Worm (Caenorhabditis elegans) whole organism, L1 larva: ENCODE results near the gene gip-1.

ENCODE experiments used
- C04F5.9 ChIP-seq: sonication (generic microtip); optimal IDR thresholded peaks from 2 replicates; lab custom pipeline; 2016; ENCODE audit warnings: missing genetic modification characterization, missing compliant biosample characterization
- C16A3.4 ChIP-seq: fragments of 150-350 bp; optimal IDR thresholded peaks from 2 replicates; lab custom pipeline; 2014; ENCODE audit warnings: missing biosample characterization, missing genetic modification characterization
- C34B4.2 ChIP-seq: sonication (generic microtip); optimal IDR thresholded peaks from 2 replicates; lab custom pipeline; 2017; ENCODE audit warnings: mild to moderate bottlenecking, missing genetic modification characterization, missing compliant biosample characterization
- F16B12.6 ChIP-seq: fragments of 150-350 bp; optimal IDR thresholded peaks from 2 replicates; lab custom pipeline; 2014; ENCODE audit warnings: missing biosample characterization, missing genetic modification characterization
- aly-2 ChIP-seq: fragments of 150-350 bp; optimal IDR thresholded peaks from 2 replicates; lab custom pipeline; 2014; ENCODE audit warnings: missing biosample characterization, missing genetic modification characterization
- ama-1 ChIP-seq: fragments of 150-350 bp; optimal IDR thresholded peaks from 2 replicates; lab custom pipeline; 2014
- blmp-1 ChIP-seq: fragments of 150-350 bp; optimal IDR thresholded peaks from 2 replicates; lab custom pipeline; 2014; ENCODE audit warnings: missing biosample characterization, missing genetic modification characterization
- ceh-82 ChIP-seq, 3 experiments: fragments of 150-350 bp in 1 of 3; sonication (generic microtip) in 2 of 3; optimal IDR thresholded peaks; 2 replicates each; lab custom pipeline; 2014 to 2017; ENCODE audit warnings: missing biosample characterization in 3 of 3, missing genetic modification characterization in 3 of 3
- ceh-90 ChIP-seq: sonication (generic microtip); optimal IDR thresholded peaks from 2 replicates; lab custom pipeline; 2016; ENCODE audit warnings: missing genetic modification characterization, missing compliant biosample characterization
- dpl-1 ChIP-seq, 3 experiments: fragments of 150-350 bp in 2 of 3; sonication (generic microtip) in 1 of 3; optimal IDR thresholded peaks; 2 replicates each; lab custom pipeline; 2014 to 2017; ENCODE audit warnings: missing biosample characterization in 3 of 3, missing genetic modification characterization in 3 of 3, missing genetic modification reagents in 3 of 3
- dsc-1 ChIP-seq: sonication (generic microtip); optimal IDR thresholded peaks from 2 replicates; lab custom pipeline; 2016; ENCODE audit warnings: mild to moderate bottlenecking, missing genetic modification characterization, missing compliant biosample characterization
- efl-1 ChIP-seq, 4 experiments: fragments of 150-350 bp; optimal IDR thresholded peaks in 3 of 4; peaks in 1 of 4; 1 replicate in 1 of 4; 2 replicates in 3 of 4; lab custom pipeline; 2014; ENCODE audit warnings: missing biosample characterization in 2 of 4, missing genetic modification characterization in 2 of 4, missing genetic modification reagents in 2 of 4
- fkh-10 ChIP-seq: sonication (generic microtip); optimal IDR thresholded peaks from 2 replicates; lab custom pipeline; 2017; ENCODE audit warnings: missing biosample characterization, missing genetic modification reagents, missing genetic modification characterization
- fkh-4 ChIP-seq: sonication (generic microtip); optimal IDR thresholded peaks from 2 replicates; lab custom pipeline; 2016; ENCODE audit warnings: missing compliant biosample characterization, missing genetic modification characterization, borderline replicate concordance
- fkh-8 ChIP-seq: sonication (generic microtip); optimal IDR thresholded peaks from 2 replicates; lab custom pipeline; 2016; ENCODE audit warnings: mild to moderate bottlenecking, missing genetic modification characterization, missing compliant biosample characterization
- grh-1 ChIP-seq: fragments of 200-800 bp; sonication (Bioruptor generic); IDR thresholded peaks from 2 replicates; pipeline ENCODE4 v1.3.6; 2022; ENCODE audit warnings: missing genetic modification reagents, missing genetic modification characterization, missing compliant biosample characterization
- hpl-2 ChIP-seq: fragments of 150-350 bp; optimal IDR thresholded peaks from 2 replicates; lab custom pipeline; 2014; ENCODE audit warnings: missing biosample characterization, missing genetic modification reagents, missing genetic modification characterization
- irx-1 ChIP-seq: sonication (generic microtip); optimal IDR thresholded peaks from 2 replicates; lab custom pipeline; 2016; ENCODE audit warnings: missing genetic modification characterization, missing compliant biosample characterization
- jun-1 ChIP-seq: fragments of 150-350 bp; optimal IDR thresholded peaks from 2 replicates; lab custom pipeline; 2014; ENCODE audit warnings: missing biosample characterization, missing genetic modification reagents, missing genetic modification characterization
- lin-13 ChIP-seq: fragments of 150-350 bp; optimal IDR thresholded peaks from 2 replicates; lab custom pipeline; 2014; ENCODE audit warnings: missing biosample characterization, missing genetic modification reagents, missing genetic modification characterization
- lin-15B ChIP-seq: fragments of 150-350 bp; sonication (generic microtip); optimal IDR thresholded peaks from 3 replicates; lab custom pipeline; 2014; ENCODE audit warnings: missing biosample characterization, missing genetic modification characterization
- lin-35 ChIP-seq, 2 experiments: fragments of 150-350 bp; optimal IDR thresholded peaks; 2 replicates each; lab custom pipeline; 2014; ENCODE audit warnings: missing biosample characterization in 2 of 2, missing genetic modification characterization in 2 of 2, missing genetic modification reagents in 2 of 2
- lin-39 ChIP-seq: fragments of 150-350 bp; optimal IDR thresholded peaks from 2 replicates; lab custom pipeline; 2014; ENCODE audit warnings: missing biosample characterization, missing genetic modification reagents, missing genetic modification characterization
- lir-3 ChIP-seq: sonication (generic microtip); optimal IDR thresholded peaks from 2 replicates; lab custom pipeline; 2016; ENCODE audit warnings: mild to moderate bottlenecking, missing genetic modification characterization, moderate library complexity, missing compliant biosample characterization; ENCODE audit not compliant: poor library complexity
- lsy-2 ChIP-seq, 2 experiments: fragments of 150-350 bp; optimal IDR thresholded peaks; 2 replicates each; lab custom pipeline; 2014; ENCODE audit warnings: missing biosample characterization in 2 of 2, missing genetic modification characterization in 2 of 2
- mep-1 ChIP-seq: fragments of 150-350 bp; optimal IDR thresholded peaks from 2 replicates; lab custom pipeline; 2014; ENCODE audit warnings: missing biosample characterization, missing genetic modification characterization
- nhr-11 ChIP-seq: fragments of 150-350 bp; optimal IDR thresholded peaks from 2 replicates; lab custom pipeline; 2014; ENCODE audit warnings: missing biosample characterization, missing genetic modification characterization
- nhr-19 ChIP-seq: fragments of 200-800 bp; sonication (Bioruptor generic); conservative IDR thresholded peaks from 2 replicates; pipeline ENCODE4 v1.3.6; 2022; ENCODE audit warnings: missing genetic modification characterization, missing compliant biosample characterization
- nhr-237 ChIP-seq: fragments of 150-350 bp; optimal IDR thresholded peaks from 2 replicates; lab custom pipeline; 2014; ENCODE audit warnings: missing biosample characterization, missing genetic modification characterization
- nhr-28 ChIP-seq: fragments of 150-350 bp; optimal IDR thresholded peaks from 2 replicates; lab custom pipeline; 2014; ENCODE audit warnings: missing biosample characterization, missing genetic modification characterization
- nhr-71 ChIP-seq: sonication (generic microtip); optimal IDR thresholded peaks from 2 replicates; lab custom pipeline; 2016; ENCODE audit warnings: mild to moderate bottlenecking, missing genetic modification characterization, moderate library complexity, missing compliant biosample characterization
- nhr-85 ChIP-seq: sonication (generic microtip); peaks from one replicate; lab custom pipeline; 2016; ENCODE audit warnings: missing genetic modification characterization, inconsistent platforms, missing compliant biosample characterization
- nhr-90 ChIP-seq: sonication (generic microtip); optimal IDR thresholded peaks from 2 replicates; lab custom pipeline; 2016; ENCODE audit warnings: mild to moderate bottlenecking, missing genetic modification characterization, missing compliant biosample characterization; ENCODE audit not compliant: poor library complexity
- sptf-1 ChIP-seq: fragments of 150-350 bp; optimal IDR thresholded peaks from 2 replicates; lab custom pipeline; 2014; ENCODE audit warnings: missing biosample characterization, missing genetic modification characterization
- sup-37 ChIP-seq: fragments of 200-800 bp; sonication (Bioruptor generic); optimal IDR thresholded peaks from 2 replicates; lab custom pipeline; 2018; ENCODE audit warnings: mild to moderate bottlenecking, missing genetic modification characterization, missing compliant biosample characterization
- tbx-2 ChIP-seq: sonication (generic microtip); optimal IDR thresholded peaks from 2 replicates; lab custom pipeline; 2016; ENCODE audit warnings: missing genetic modification characterization, missing compliant biosample characterization
- unc-86 ChIP-seq: sonication (generic microtip); optimal IDR thresholded peaks from 2 replicates; lab custom pipeline; 2016; ENCODE audit warnings: missing genetic modification characterization, missing compliant biosample characterization
- unc-98 ChIP-seq: fragments of 200-800 bp; sonication (Bioruptor generic); IDR thresholded peaks from 2 replicates; pipeline ENCODE4 v1.3.6; 2022; ENCODE audit warnings: missing genetic modification characterization, missing compliant biosample characterization
- xbp-1 ChIP-seq: sonication (generic microtip); optimal IDR thresholded peaks from 2 replicates; lab custom pipeline; 2016; ENCODE audit warnings: missing genetic modification characterization, missing compliant biosample characterization
- ztf-4 ChIP-seq: fragments of 150-350 bp; optimal IDR thresholded peaks from 2 replicates; lab custom pipeline; 2014; ENCODE audit warnings: missing biosample characterization, missing genetic modification characterization

gip-1 gene

DNA sequence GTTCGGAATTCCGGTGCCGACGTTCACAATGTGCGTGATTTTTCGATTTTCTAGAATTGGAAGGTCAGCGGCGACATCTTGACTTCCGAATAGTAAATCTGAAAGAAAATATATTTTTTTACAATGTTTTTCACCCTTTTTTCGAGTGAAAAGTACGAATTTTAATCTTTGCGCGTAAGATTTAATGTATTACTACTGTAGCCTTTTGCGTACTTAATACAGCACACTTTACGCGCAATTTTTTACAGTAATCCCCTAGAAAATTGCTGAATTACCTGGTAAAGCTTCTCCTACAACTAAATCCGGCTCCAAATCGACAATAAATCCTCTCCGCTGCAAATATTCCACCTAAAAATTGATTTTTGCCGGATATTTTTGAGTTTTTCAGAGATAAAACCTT, 17.0 kb upstream of the gip-1 start:
- TF ChIP-seq efl-1 (optimal IDR thresholded peaks at IDR 0.05; lab: Kevin White, UChicago), result no peak
- peak in 1 of 2 experiments; percentile 72 for TF ChIP-seq efl-1 (GFP tag; optimal IDR thresholded peaks at IDR 0.05 in 1 of 2; lab: Kevin White, UChicago)
- no peak for TF ChIP-seq fkh-10 (GFP tag; lab: Kevin White, UChicago)

DNA sequence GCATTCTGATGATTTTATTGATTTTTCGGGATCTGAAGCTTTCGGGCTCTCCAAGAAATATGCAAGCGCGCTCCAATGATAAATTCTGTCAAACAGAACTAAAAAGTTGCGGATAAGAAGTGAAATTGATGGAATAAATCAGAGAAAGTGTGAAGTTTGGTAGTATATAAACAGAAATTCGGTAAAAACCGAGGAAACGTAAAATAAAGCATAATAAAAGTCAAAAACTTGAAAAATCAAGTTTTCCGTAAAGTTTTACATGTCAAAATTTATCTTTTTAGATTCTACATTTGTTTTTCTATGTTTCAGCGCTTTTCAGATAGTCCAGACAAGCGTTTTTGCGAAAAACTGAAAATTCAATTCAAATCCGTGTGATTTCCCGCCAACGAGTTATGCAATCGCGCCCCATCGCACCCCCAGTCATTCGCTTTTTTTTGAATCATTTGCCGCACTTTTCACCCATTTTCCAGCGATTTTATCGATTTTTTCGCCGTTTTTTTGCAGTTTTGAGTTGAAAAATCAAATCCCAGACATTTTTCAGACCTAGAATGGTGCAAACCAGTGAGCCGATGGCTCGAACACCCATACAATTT, 16.3 kb upstream of the gip-1 start, which contains the start of the genes Y54F10BM.13 and ppm-1.D:
Gene Y54F10BM.13 (minus strand): TSS at position 51 of the 593 bp plus-strand sequence.
Gene ppm-1.D (plus strand): TSS at position 540 of the 593 bp plus-strand sequence.
- TF ChIP-seq lin-35 (GFP tag; optimal IDR thresholded peaks at IDR 0.05; lab: Kevin White, UChicago) (peak; percentile 91 to 95), blmp-1 (tag; lab: Kevin White, UChicago) (peak; percentile 35), C16A3.4 (tag; lab: Kevin White, UChicago) (peak; percentile 31), xbp-1 (peak; percentile 42), nhr-90 (tag; lab: Kevin White, UChicago) (no peak), ceh-82 (tag; optimal IDR thresholded peaks at IDR 0.05; lab: Kevin White, UChicago) (peak in 1 of 3 experiments; percentile 41), unc-86 (tag; lab: Kevin White, UChicago) (peak; percentile 19), sptf-1 (tag; lab: Kevin White, UChicago) (no peak), nhr-71 (tag; lab: Kevin White, UChicago) (no peak), fkh-10 (GFP tag; lab: Kevin White, UChicago) (no peak), nhr-85 (tag; lab: Kevin White, UChicago) (peak; percentile 28), tbx-2 (tag; lab: Kevin White, UChicago) (peak; percentile 29), mep-1 (no peak), dpl-1 (GFP tag; optimal IDR thresholded peaks at IDR 0.05; lab: Kevin White, UChicago) (peak; percentile 89 to 92 (median 90)), unc-98 (GFP tag; lab: Robert Waterston, UW) (peak; percentile 49; the same call in 1 of the 2 replicates), C34B4.2 (tag; lab: Kevin White, UChicago) (no peak), jun-1 (tag; lab: Kevin White, UChicago) (no peak), lin-15B (tag; lab: Kevin White, UChicago) (peak; percentile 54), aly-2 (no peak), ztf-4 (tag; lab: Kevin White, UChicago) (no peak), sup-37 (GFP tag; lab: Kevin White, UChicago) (no peak), C04F5.9 (tag; lab: Kevin White, UChicago) (peak; percentile 3), lsy-2 (tag; optimal IDR thresholded peaks at IDR 0.05; lab: Kevin White, UChicago) (peak; percentile 39 to 65), lin-13 (no peak), ama-1 (lab: Kevin White, UChicago) (no peak), fkh-4 (tag; lab: Kevin White, UChicago) (no peak), grh-1 (GFP tag; lab: Robert Waterston, UW) (no peak), hpl-2 (GFP tag; lab: Kevin White, UChicago) (no peak), nhr-11 (tag; lab: Kevin White, UChicago) (no peak), fkh-8 (tag; lab: Kevin White, UChicago) (peak; percentile 56), lin-39 (tag; lab: Kevin White, UChicago) (no peak), nhr-19 (GFP tag; lab: Robert Waterston, UW) (0 out of 2 replicates have a peak, but pooled peaks have one; percentile 7), nhr-237 (tag; lab: Kevin White, UChicago) (no peak), nhr-28 (tag; lab: Kevin White, UChicago) (no peak), irx-1 (tag; lab: Kevin White, UChicago) (peak; percentile 18), dsc-1 (tag; lab: Kevin White, UChicago) (no peak), lir-3 (tag; lab: Kevin White, UChicago) (no peak), efl-1 (optimal IDR thresholded peaks at IDR 0.05; lab: Kevin White, UChicago) (peak; percentile 94 to 97), efl-1 (GFP tag; optimal IDR thresholded peaks at IDR 0.05 in 1 of 2; lab: Kevin White, UChicago) (peak; percentile 93 to 99), F16B12.6 (tag; lab: Kevin White, UChicago) (peak; percentile 52), ceh-90 (peak; percentile 34)
